Worm (Caenorhabditis elegans): ENCODE measurements around the gene cyp-34A7.

Gene cyp-34A7

ce11 chrV:3963715-3964114, at the start of gene cyp-34A7:
Gene cyp-34A7 (minus strand): TSS chrV:3963815.
- TF ChIP-seq athp-1 (tag; optimal IDR thresholded peaks at IDR 0.05) = no peak
- TF ChIP-seq lin-26 (GFP tag; IDR thresholded peaks at IDR 0.05) = no peak
- no peak for TF ChIP-seq attf-6 (GFP tag; IDR thresholded peaks at IDR 0.05)
- no peak for TF ChIP-seq B0261.1 (tag; optimal IDR thresholded peaks at IDR 0.05)
- TF ChIP-seq mes-4 (tag; optimal IDR thresholded peaks at IDR 0.05) = no peak
- TF ChIP-seq B0019.2 (GFP tag; conservative IDR thresholded peaks at IDR 0.05) = no peak
- no peak for TF ChIP-seq Y53G8AR.9 (GFP tag; conservative IDR thresholded peaks at IDR 0.05)
- TF ChIP-seq lag-1 (GFP tag; IDR thresholded peaks at IDR 0.05) = no peak
- no peak for TF ChIP-seq C17E4.6 (GFP tag; IDR thresholded peaks at IDR 0.05)
- no peak for TF ChIP-seq mcd-1 (GFP tag; IDR thresholded peaks at IDR 0.05)
- no peak for TF ChIP-seq hlh-12 (tag; optimal IDR thresholded peaks at IDR 0.05)
- no peak for TF ChIP-seq nfya-1 (tag; optimal IDR thresholded peaks at IDR 0.05; ENCODE audit: borderline replicate concordance, insufficient read depth)
- TF ChIP-seq ztf-25 (GFP tag; IDR thresholded peaks at IDR 0.05) = no peak
- no peak for TF ChIP-seq lin-40 (tag; optimal IDR thresholded peaks at IDR 0.05)
- no peak for TF ChIP-seq nfya-2 (GFP tag; IDR thresholded peaks at IDR 0.05)
- TF ChIP-seq F22D6.2 (tag; optimal IDR thresholded peaks at IDR 0.05) = no peak
- TF ChIP-seq dpl-1 (GFP tag; optimal IDR thresholded peaks at IDR 0.05) = no peak
- no peak for TF ChIP-seq bed-1 (GFP tag; IDR thresholded peaks at IDR 0.05)

- no peak for TF ChIP-seq nhr-80 (tag; optimal IDR thresholded peaks at IDR 0.05)
- no peak for TF ChIP-seq nfyb-1 (GFP tag; IDR thresholded peaks at IDR 0.05)
- no peak for TF ChIP-seq aptf-3 (GFP tag; IDR thresholded peaks at IDR 0.05)
- TF ChIP-seq K12H6.12 (tag; optimal IDR thresholded peaks at IDR 0.05) = no peak
- TF ChIP-seq F57A8.1 (GFP tag; optimal IDR thresholded peaks at IDR 0.05) = no peak
- TF ChIP-seq hmg-20 (GFP tag; IDR thresholded peaks at IDR 0.05) = no peak
- TF ChIP-seq Y95B8A.8 (GFP tag; IDR thresholded peaks at IDR 0.05) = no peak
- no peak for TF ChIP-seq rec-8 (tag; optimal IDR thresholded peaks at IDR 0.05)
Observed at ce11 chrV:4010170-4010569, 46.6 kb upstream of the cyp-34A7 start, which contains the start of gene srh-4. Gene srh-4 (plus strand): TSS chrV:4010470.

DNA sequence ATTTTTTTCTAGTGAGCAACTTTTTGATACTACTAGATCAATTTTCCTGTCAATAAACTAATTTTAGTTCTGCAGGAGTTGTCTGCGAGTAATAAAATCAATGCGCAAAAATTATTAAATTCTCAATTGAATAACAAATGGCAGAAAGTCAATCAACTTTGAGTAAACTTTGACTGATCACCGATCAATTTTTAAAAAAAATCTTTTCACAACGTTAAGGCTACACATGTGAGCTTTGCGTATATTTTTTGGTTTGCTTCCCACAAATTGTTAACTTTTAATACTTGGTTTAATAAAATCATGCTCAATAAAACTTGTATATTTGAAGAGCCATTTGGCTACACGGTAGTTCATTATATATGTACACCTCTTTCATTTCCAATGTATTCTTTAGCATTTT, 44.3 kb upstream of the cyp-34A7 start, which contains the start of gene srh-7:
TSS of gene srh-7 (plus strand) at position 301 of the 400 bp plus-strand sequence.
- TF ChIP-seq ztf-22 (GFP tag; optimal IDR thresholded peaks at IDR 0.05) = no peak
- TF ChIP-seq atf-7 (tag; optimal IDR thresholded peaks at IDR 0.05) = no peak
- TF ChIP-seq unc-62 (GFP tag; optimal IDR thresholded peaks at IDR 0.05) = no peak
- no peak for TF ChIP-seq hlh-12 (tag; optimal IDR thresholded peaks at IDR 0.05)
- TF ChIP-seq B0019.2 (GFP tag; conservative IDR thresholded peaks at IDR 0.05) = no peak
- TF ChIP-seq nfyb-1 (GFP tag; IDR thresholded peaks at IDR 0.05) = no peak
- no peak for TF ChIP-seq hmg-1.2 (GFP tag; IDR thresholded peaks at IDR 0.05)
- no peak for TF ChIP-seq ztf-18 (tag; optimal IDR thresholded peaks at IDR 0.05)
- no peak for TF ChIP-seq Y79H2A.3 (GFP tag; conservative IDR thresholded peaks at IDR 0.05)
- TF ChIP-seq madf-3 (GFP tag; IDR thresholded peaks at IDR 0.05) = no peak
- TF ChIP-seq B0035.1 (tag; optimal IDR thresholded peaks at IDR 0.05) = no peak
- no peak for TF ChIP-seq T07F8.4 (tag; optimal IDR thresholded peaks at IDR 0.05)
- no peak for TF ChIP-seq lag-1 (GFP tag; IDR thresholded peaks at IDR 0.05)
- no peak for TF ChIP-seq mel-28 (tag; optimal IDR thresholded peaks at IDR 0.05; ENCODE audit: borderline replicate concordance)
- TF ChIP-seq Y67H2A.10 (GFP tag; conservative IDR thresholded peaks at IDR 0.05) = no peak
- no peak for TF ChIP-seq sdz-38 (tag; optimal IDR thresholded peaks at IDR 0.05)
- TF ChIP-seq dpl-1 (GFP tag; optimal IDR thresholded peaks at IDR 0.05) = no peak
- TF ChIP-seq fkh-3 (tag; optimal IDR thresholded peaks at IDR 0.05) = no peak
- no peak for TF ChIP-seq pha-4 (tag; optimal IDR thresholded peaks at IDR 0.05)

Measured in whole organism, young adult.